Fruit fly (Drosophila melanogaster) whole organism, embryonic: Measurements from ENCODE around the gene Tyler.

ENCODE experiments used
- Antp ChIP-seq: fragments of 200-800 bp; sonication (Bioruptor generic); optimal IDR thresholded peaks from 3 replicates; lab custom pipeline; 2016; ENCODE audit warnings: missing biosample characterization, missing genetic modification characterization
- Atf3 ChIP-seq: fragments of 200-800 bp; sonication (Bioruptor generic); optimal IDR thresholded peaks from 3 replicates; lab custom pipeline; 2016; ENCODE audit warnings: missing biosample characterization, missing genetic modification characterization
- CG10147 ChIP-seq: fragments of 200-800 bp; sonication (Bioruptor generic); optimal IDR thresholded peaks from 2 replicates; lab custom pipeline; 2019; ENCODE audit warnings: missing biosample characterization, mild to moderate bottlenecking, missing genetic modification characterization, moderate library complexity
- CG10366 ChIP-seq: fragments of 200-800 bp; sonication (Bioruptor generic); IDR thresholded peaks from 2 replicates; pipeline ENCODE4 v1.3.6; 2022; ENCODE audit warnings: missing biosample characterization, missing genetic modification characterization
- CG1233 ChIP-seq: fragments of 200-800 bp; sonication (Bioruptor generic); optimal IDR thresholded peaks from 4 replicates; lab custom pipeline; 2018; ENCODE audit warnings: missing biosample characterization, mild to moderate bottlenecking, missing genetic modification characterization
- CG13296 ChIP-seq: fragments of 200-800 bp; sonication (Bioruptor generic); optimal IDR thresholded peaks from 3 replicates; lab custom pipeline; 2018; ENCODE audit warnings: missing biosample characterization, mild to moderate bottlenecking, missing genetic modification characterization
- CG14667 ChIP-seq: fragments of 200-800 bp; sonication (Bioruptor generic); IDR thresholded peaks from 2 replicates; pipeline ENCODE4 v1.3.6; 2022; ENCODE audit warnings: missing biosample characterization, missing genetic modification characterization
- CG15269 ChIP-seq: fragments of 200-800 bp; sonication (Bioruptor generic); optimal IDR thresholded peaks from 2 replicates; lab custom pipeline; 2018; ENCODE audit warnings: missing biosample characterization, mild to moderate bottlenecking, missing genetic modification characterization, moderate library complexity
- CG16815 ChIP-seq: fragments of 200-800 bp; sonication (Bioruptor generic); optimal IDR thresholded peaks from 3 replicates; lab custom pipeline; 2017; ENCODE audit warnings: missing biosample characterization, mild to moderate bottlenecking, missing genetic modification characterization
- CG2199 ChIP-seq: fragments of 200-800 bp; sonication (Bioruptor generic); IDR thresholded peaks from 3 replicates; pipeline ENCODE4 v1.3.6; 2022; ENCODE audit warnings: missing biosample characterization, missing genetic modification characterization
- CG2678 ChIP-seq: fragments of 200-800 bp; sonication (Bioruptor generic); optimal IDR thresholded peaks from 3 replicates; lab custom pipeline; 2019; ENCODE audit warnings: missing biosample characterization, mild to moderate bottlenecking, missing genetic modification characterization, moderate library complexity
- CG32532 ChIP-seq: fragments of 200-800 bp; sonication (Bioruptor generic); IDR thresholded peaks from 2 replicates; pipeline ENCODE4 v1.3.6; 2022; ENCODE audit warnings: missing biosample characterization, missing genetic modification characterization
- CG32767 ChIP-seq: fragments of 200-800 bp; sonication (Bioruptor generic); IDR thresholded peaks from 2 replicates; pipeline ENCODE4 v1.3.6; 2022; ENCODE audit warnings: missing biosample characterization, missing genetic modification characterization
- CG4730 ChIP-seq: fragments of 200-800 bp; sonication (Bioruptor generic); IDR thresholded peaks from 2 replicates; pipeline ENCODE4 v1.3.6; 2022; ENCODE audit warnings: missing biosample characterization, missing genetic modification characterization
- CG7271 ChIP-seq: fragments of 200-800 bp; sonication (Bioruptor generic); optimal IDR thresholded peaks from 2 replicates; lab custom pipeline; 2018; ENCODE audit warnings: missing biosample characterization, mild to moderate bottlenecking, missing genetic modification characterization, moderate library complexity
- CG8388 ChIP-seq: fragments of 200-800 bp; sonication (Bioruptor generic); optimal IDR thresholded peaks from 2 replicates; lab custom pipeline; 2019; ENCODE audit warnings: missing biosample characterization, mild to moderate bottlenecking, missing genetic modification characterization, moderate library complexity
- CG8944 ChIP-seq: fragments of 200-800 bp; sonication (Bioruptor generic); optimal IDR thresholded peaks from 3 replicates; lab custom pipeline; 2016; ENCODE audit warnings: missing biosample characterization, missing genetic modification characterization
- CG9437 ChIP-seq: fragments of 200-800 bp; sonication (Bioruptor generic); optimal IDR thresholded peaks from 2 replicates; lab custom pipeline; 2018; ENCODE audit warnings: missing biosample characterization, mild to moderate bottlenecking, missing genetic modification characterization
- CG9876 ChIP-seq: fragments of 200-800 bp; sonication (Bioruptor generic); optimal IDR thresholded peaks from 2 replicates; lab custom pipeline; 2016; ENCODE audit warnings: missing biosample characterization, missing genetic modification characterization
- D ChIP-seq, 2 experiments: fragments of 200-800 bp in 1 of 2; fragments of >200 bp in 1 of 2; sonication (Bioruptor generic) in 1 of 2; optimal IDR thresholded peaks; 2 replicates in 1 of 2; 3 replicates in 1 of 2; lab custom pipeline; 2017; ENCODE audit warnings: mild to moderate bottlenecking in 1 of 2, missing biosample characterization in 1 of 2, missing genetic modification characterization in 1 of 2, missing genetic modification reagents in 1 of 2
- Dfd ChIP-seq, 2 experiments: fragments of >200 bp; optimal IDR thresholded peaks; 2 replicates each; lab custom pipeline; 2017; ENCODE audit warnings: missing biosample characterization in 2 of 2, missing genetic modification characterization in 2 of 2
- Eip74EF ChIP-seq, 2 experiments: fragments of 200-800 bp in 1 of 2; fragments of >200 bp in 1 of 2; sonication (Bioruptor generic) in 1 of 2; optimal IDR thresholded peaks; 2 replicates each; lab custom pipeline; 2017 to 2019; ENCODE audit warnings: missing biosample characterization in 2 of 2, missing genetic modification characterization in 2 of 2, mild to moderate bottlenecking in 1 of 2, moderate library complexity in 1 of 2
- GATAe ChIP-seq: fragments of 200-800 bp; sonication (Bioruptor generic); conservative IDR thresholded peaks from 2 replicates; pipeline ENCODE4 v1.3.6; 2022; ENCODE audit warnings: missing biosample characterization, missing genetic modification characterization
- H15 ChIP-seq: fragments of 200-800 bp; sonication (Bioruptor generic); IDR thresholded peaks from 3 replicates; pipeline ENCODE4 v1.3.6; 2022; ENCODE audit warnings: missing biosample characterization, missing genetic modification characterization
- Hand ChIP-seq: fragments of 200-800 bp; sonication (Bioruptor generic); optimal IDR thresholded peaks from 2 replicates; lab custom pipeline; 2017; ENCODE audit warnings: mild to moderate bottlenecking, missing biosample characterization, missing genetic modification reagents, missing genetic modification characterization
- Max ChIP-seq: fragments of 200-800 bp; sonication (Bioruptor generic); optimal IDR thresholded peaks from 2 replicates; lab custom pipeline; 2016; ENCODE audit warnings: missing biosample characterization, mild to moderate bottlenecking, missing genetic modification characterization
- Poxn ChIP-seq: fragments of 200-800 bp; sonication (Bioruptor generic); IDR thresholded peaks from 2 replicates; pipeline ENCODE4 v1.3.6; 2022; ENCODE audit warnings: missing biosample characterization, missing genetic modification characterization
- Rfx ChIP-seq: fragments of 200-800 bp; sonication (Bioruptor generic); IDR thresholded peaks from 2 replicates; pipeline ENCODE4 v1.3.6; 2022; ENCODE audit warnings: missing biosample characterization, missing genetic modification characterization
- Sox102F ChIP-seq: fragments of 200-800 bp; sonication (Bioruptor generic); optimal IDR thresholded peaks from 2 replicates; lab custom pipeline; 2018; ENCODE audit warnings: missing biosample characterization, mild to moderate bottlenecking, missing genetic modification characterization, moderate library complexity
- Taf1 ChIP-seq: fragments of 200-800 bp; sonication (Bioruptor generic); IDR thresholded peaks from 2 replicates; pipeline ENCODE4 v1.3.6; 2022; ENCODE audit warnings: missing biosample characterization, missing genetic modification characterization
- ac ChIP-seq: fragments of 200-800 bp; sonication (Bioruptor generic); optimal IDR thresholded peaks from 3 replicates; lab custom pipeline; 2017; ENCODE audit warnings: missing biosample characterization, mild to moderate bottlenecking, missing genetic modification characterization
- bbx ChIP-seq: fragments of 200-800 bp; sonication (Bioruptor generic); IDR thresholded peaks from 2 replicates; pipeline ENCODE4 v1.3.6; 2022; ENCODE audit warnings: missing biosample characterization, missing genetic modification characterization; ENCODE audit not compliant: partially characterized antibody
- cad ChIP-seq: fragments of >200 bp; optimal IDR thresholded peaks from 2 replicates; lab custom pipeline; 2017; ENCODE audit warnings: missing biosample characterization, missing genetic modification characterization
- cg ChIP-seq: fragments of 200-800 bp; sonication (Bioruptor generic); optimal IDR thresholded peaks from 3 replicates; lab custom pipeline; 2019; ENCODE audit warnings: missing biosample characterization, mild to moderate bottlenecking, missing genetic modification characterization, moderate library complexity
- chinmo ChIP-seq: fragments of 200-800 bp; sonication (Bioruptor generic); IDR thresholded peaks from 4 replicates; pipeline ENCODE4 v1.3.6; 2022; ENCODE audit warnings: missing biosample characterization, missing genetic modification characterization; ENCODE audit not compliant: partially characterized antibody
- crp ChIP-seq, 2 experiments: fragments of 200-800 bp; sonication (Bioruptor generic); optimal IDR thresholded peaks; 2 replicates in 1 of 2; 3 replicates in 1 of 2; lab custom pipeline; 2017; ENCODE audit warnings: missing biosample characterization in 2 of 2, missing genetic modification characterization in 2 of 2, mild to moderate bottlenecking in 1 of 2, moderate library complexity in 1 of 2
- disco-r ChIP-seq: fragments of 200-800 bp; sonication (Bioruptor generic); optimal IDR thresholded peaks from 2 replicates; lab custom pipeline; 2016; ENCODE audit warnings: missing biosample characterization, missing genetic modification characterization
- dysf ChIP-seq: fragments of 200-800 bp; sonication (Bioruptor generic); IDR thresholded peaks from 3 replicates; pipeline ENCODE4 v1.3.6; 2022; ENCODE audit warnings: missing biosample characterization, missing genetic modification characterization
- eve ChIP-seq, 2 experiments: fragments of >200 bp; optimal IDR thresholded peaks; 2 replicates each; lab custom pipeline; 2017; ENCODE audit warnings: missing biosample characterization in 2 of 2, missing genetic modification characterization in 2 of 2
- fru ChIP-seq: fragments of >200 bp; optimal IDR thresholded peaks from 2 replicates; lab custom pipeline; 2017
- knrl ChIP-seq: fragments of 200-800 bp; sonication (Bioruptor generic); IDR thresholded peaks from 3 replicates; pipeline ENCODE4 v1.3.6; 2022; ENCODE audit warnings: missing biosample characterization, missing genetic modification characterization; ENCODE audit not compliant: partially characterized antibody
- mld ChIP-seq: fragments of 200-800 bp; sonication (Bioruptor generic); IDR thresholded peaks from 3 replicates; pipeline ENCODE4 v1.3.6; 2022; ENCODE audit warnings: missing biosample characterization, missing genetic modification characterization; ENCODE audit not compliant: partially characterized antibody
- pb ChIP-seq: fragments of 200-800 bp; sonication (Bioruptor generic); optimal IDR thresholded peaks from 3 replicates; lab custom pipeline; 2016; ENCODE audit warnings: missing biosample characterization, missing genetic modification characterization
- scrt ChIP-seq: fragments of 200-800 bp; sonication (Bioruptor generic); optimal IDR thresholded peaks from 2 replicates; lab custom pipeline; 2018; ENCODE audit warnings: missing biosample characterization, mild to moderate bottlenecking, missing genetic modification characterization, moderate library complexity
- slbo ChIP-seq: fragments of 200-800 bp; sonication (Bioruptor generic); IDR thresholded peaks from 2 replicates; pipeline ENCODE4 v1.3.6; 2022; ENCODE audit warnings: missing biosample characterization, missing genetic modification characterization
- stc ChIP-seq: fragments of 200-800 bp; sonication (Bioruptor generic); IDR thresholded peaks from 2 replicates; pipeline ENCODE4 v1.3.6; 2022; ENCODE audit warnings: missing biosample characterization, missing genetic modification characterization
- vfl ChIP-seq: fragments of 200-800 bp; sonication (Bioruptor generic); optimal IDR thresholded peaks from 2 replicates; lab custom pipeline; 2016; ENCODE audit warnings: missing biosample characterization, missing genetic modification characterization
- zf30C ChIP-seq: fragments of 200-800 bp; sonication (Bioruptor generic); optimal IDR thresholded peaks from 3 replicates; lab custom pipeline; 2018; ENCODE audit warnings: missing biosample characterization, mild to moderate bottlenecking, missing genetic modification characterization

Gene Tyler

DNA sequence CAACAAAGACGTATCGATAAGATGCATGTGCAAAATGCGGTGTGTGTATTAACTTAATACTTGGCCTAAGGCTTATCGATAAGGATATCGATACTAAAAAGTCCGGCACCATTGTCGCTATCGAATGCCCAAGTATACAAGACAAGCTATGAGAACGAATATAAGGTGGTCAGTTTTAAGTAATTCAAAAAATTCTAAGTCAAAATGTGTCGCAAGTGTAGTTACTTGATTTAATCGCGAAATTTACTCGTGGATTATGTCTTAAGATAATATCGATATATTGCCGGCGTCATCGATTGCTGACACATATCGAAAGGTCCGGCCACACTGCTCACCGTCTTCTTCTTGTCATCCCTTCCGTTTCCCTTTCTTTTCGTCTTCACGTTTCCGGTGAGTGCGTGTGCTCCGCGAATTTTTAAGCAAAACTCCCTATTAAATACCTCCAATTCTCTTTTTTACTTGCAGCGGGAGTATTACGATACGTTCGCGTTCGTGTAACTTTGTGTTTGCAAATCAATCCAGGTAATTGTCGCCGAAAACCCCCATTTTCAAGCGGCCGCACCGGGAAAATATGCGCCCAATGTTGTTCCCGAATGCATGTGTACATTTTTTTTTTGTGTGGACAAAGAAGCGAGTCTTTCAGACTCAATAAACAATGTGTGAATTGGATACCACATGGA, 13.5 kb upstream of the Tyler start, which contains the start of gene RpS10b (continued):
- TF ChIP-seq CG10366 = peak; percentile 71
- peak; percentile 92; the same call in 3 of the 4 replicates for TF ChIP-seq chinmo (GFP tag; lab: Robert Waterston, UW)
- TF ChIP-seq CG15269 (tag; lab: Kevin White, UChicago) = peak; percentile 78
- TF ChIP-seq CG9437 (GFP tag; lab: Kevin White, UChicago) = peak; percentile 89
- TF ChIP-seq ac (GFP tag; lab: Kevin White, UChicago) = peak; percentile 93
- TF ChIP-seq GATAe (GFP tag; lab: Robert Waterston, UW) = no peak
- TF ChIP-seq Sox102F (GFP tag; lab: Kevin White, UChicago) = peak; percentile 47
- peak; percentile 95 for TF ChIP-seq CG13296
- peak; percentile 18; the same call in 1 of the 2 replicates for TF ChIP-seq CG14667
- peak; percentile 88 for TF ChIP-seq CG10147 (GFP tag; lab: Kevin White, UChicago)
- no peak for TF ChIP-seq Poxn (GFP tag; lab: Robert Waterston, UW)
- peak; percentile 81 for TF ChIP-seq dysf (GFP tag; lab: Robert Waterston, UW)
- TF ChIP-seq Rfx (GFP tag; lab: Robert Waterston, UW) = peak; percentile 80
- peak in 1 of 2 experiments; percentile 63 for TF ChIP-seq crp (GFP tag; optimal IDR thresholded peaks at IDR 0.05; lab: Kevin White, UChicago)
- peak; percentile 64 for TF ChIP-seq CG16815 (GFP tag; lab: Kevin White, UChicago)
- 0 out of 2 replicates have a peak, but pooled peaks have one; percentile 25 for TF ChIP-seq CG4730 (GFP tag; lab: Robert Waterston, UW)
- TF ChIP-seq fru (lab: Kevin White, UChicago) = no peak
- TF ChIP-seq Max (GFP tag; lab: Kevin White, UChicago) = peak; percentile 87
- TF ChIP-seq CG2678 = peak; percentile 80
- TF ChIP-seq disco-r (GFP tag; lab: Kevin White, UChicago) = peak; percentile 93
- TF ChIP-seq CG2199 = 0 out of 3 replicates have a peak, but pooled peaks have one; percentile 51
- TF ChIP-seq bbx (GFP tag; lab: Robert Waterston, UW) = peak; percentile 88
- TF ChIP-seq CG8388 (GFP tag; lab: Kevin White, UChicago) = peak; percentile 74
- peak; percentile 44 for TF ChIP-seq Antp (GFP tag; lab: Kevin White, UChicago)
- peak; percentile 83 for TF ChIP-seq Atf3 (GFP tag; lab: Kevin White, UChicago)
- TF ChIP-seq Hand (GFP tag; lab: Kevin White, UChicago) = peak; percentile 90
- TF ChIP-seq CG9876 = peak; percentile 89
- peak; percentile 75 for TF ChIP-seq H15
- peak in 1 of 2 experiments; percentile 96 for TF ChIP-seq eve (GFP tag; optimal IDR thresholded peaks at IDR 0.05; lab: Kevin White, UChicago)
- TF ChIP-seq Eip74EF (GFP tag; optimal IDR thresholded peaks at IDR 0.05; lab: Kevin White, UChicago) = peak in 1 of 2 experiments; percentile 87
- peak; percentile 97 for TF ChIP-seq knrl (GFP tag; lab: Robert Waterston, UW)
- TF ChIP-seq Taf1 (GFP tag; lab: Robert Waterston, UW) = no peak; the same call in 1 of the 2 replicates
- peak; percentile 96 for TF ChIP-seq CG1233 (GFP tag; lab: Kevin White, UChicago)
- TF ChIP-seq CG7271 (tag; lab: Kevin White, UChicago) = peak; percentile 95
- peak; percentile 75 for TF ChIP-seq slbo (GFP tag; lab: Robert Waterston, UW)
- TF ChIP-seq vfl (GFP tag; lab: Kevin White, UChicago) = no peak
- TF ChIP-seq CG32532 (GFP tag; lab: Robert Waterston, UW) = peak; percentile 96
- TF ChIP-seq mld (GFP tag; lab: Robert Waterston, UW) = peak; percentile 74; the same call in 2 of the 3 replicates
- TF ChIP-seq D (optimal IDR thresholded peaks at IDR 0.05; lab: Kevin White, UChicago) = peak; percentile 56
- TF ChIP-seq D (GFP tag; optimal IDR thresholded peaks at IDR 0.05; lab: Kevin White, UChicago) = peak; percentile 90
- no peak for TF ChIP-seq CG32767 (GFP tag; lab: Robert Waterston, UW)
- TF ChIP-seq zf30C (GFP tag; lab: Kevin White, UChicago) = peak; percentile 53
- TF ChIP-seq cad = no peak
- TF ChIP-seq stc = peak; percentile 72; the same call in 1 of the 2 replicates
- no peak for TF ChIP-seq Dfd (GFP tag; optimal IDR thresholded peaks at IDR 0.05; lab: Kevin White, UChicago)
- peak; percentile 5 for TF ChIP-seq cg (GFP tag; lab: Kevin White, UChicago)
- peak; percentile 88 for TF ChIP-seq scrt
- peak; percentile 73 for TF ChIP-seq CG8944 (GFP tag; lab: Kevin White, UChicago)
- peak; percentile 93 for TF ChIP-seq pb (GFP tag; lab: Kevin White, UChicago)
